Worm (Caenorhabditis elegans) whole organism, L2 larva: ENCODE data around the gene T26H5.8.

Experiments used
- crh-2 ChIP-seq: sonication (generic microtip); optimal IDR thresholded peaks from 2 replicates; lab custom pipeline; 2017; ENCODE audit warnings: missing biosample characterization, missing genetic modification characterization
- egl-27 ChIP-seq: sonication (generic microtip); optimal IDR thresholded peaks from 3 replicates; lab custom pipeline; 2017; ENCODE audit warnings: missing biosample characterization, missing genetic modification reagents, missing genetic modification characterization
- elt-1 ChIP-seq: fragments of 150-350 bp; optimal IDR thresholded peaks from 2 replicates; lab custom pipeline; 2014; ENCODE audit warnings: missing biosample characterization, missing genetic modification characterization
- lin-39 ChIP-seq: fragments of 150-350 bp; optimal IDR thresholded peaks from 2 replicates; lab custom pipeline; 2014; ENCODE audit warnings: missing biosample characterization, missing genetic modification reagents, missing genetic modification characterization
- mdl-1 ChIP-seq, 2 experiments: fragments of 150-350 bp in 1 of 2; sonication (generic microtip) in 1 of 2; optimal IDR thresholded peaks; 2 replicates each; lab custom pipeline; 2017; ENCODE audit warnings: missing biosample characterization in 2 of 2, missing genetic modification characterization in 2 of 2
- nhr-237 ChIP-seq: fragments of 150-350 bp; optimal IDR thresholded peaks from 2 replicates; lab custom pipeline; 2014; ENCODE audit warnings: missing biosample characterization, missing genetic modification characterization
- skn-1 ChIP-seq: sonication (generic microtip); optimal IDR thresholded peaks from 2 replicates; lab custom pipeline; 2017; ENCODE audit warnings: missing biosample characterization, missing genetic modification characterization
- snpc-4 ChIP-seq: fragments of 150-350 bp; optimal IDR thresholded peaks from 2 replicates; lab custom pipeline; 2014; ENCODE audit warnings: missing biosample characterization, missing genetic modification characterization
- ztf-1 ChIP-seq: fragments of 200-800 bp; sonication (Bioruptor generic); conservative IDR thresholded peaks from 2 replicates; pipeline ENCODE4 v1.3.6; 2022; ENCODE audit warnings: missing genetic modification characterization, missing compliant biosample characterization
- ztf-11 ChIP-seq: sonication (generic microtip); optimal IDR thresholded peaks from 2 replicates; lab custom pipeline; 2017; ENCODE audit warnings: missing biosample characterization, missing genetic modification characterization
- ztf-4 ChIP-seq: fragments of 150-350 bp; optimal IDR thresholded peaks from 2 replicates; lab custom pipeline; 2014; ENCODE audit warnings: missing biosample characterization, missing genetic modification characterization

ce11 chrV:15394906-15395305, 37.6 kb downstream of the T26H5.8 start, which contains the start of gene T06E6.1:
- TF ChIP-seq egl-27 (tag; lab: Kevin White, UChicago): no peak
- TF ChIP-seq snpc-4 (tag; lab: Kevin White, UChicago): no peak
- TF ChIP-seq mdl-1 (tag; optimal IDR thresholded peaks at IDR 0.05; lab: Kevin White, UChicago): no peak
- TF ChIP-seq ztf-11 (tag; lab: Kevin White, UChicago): no peak
- no peak for TF ChIP-seq ztf-1
- no peak for TF ChIP-seq ztf-4 (tag; lab: Kevin White, UChicago)
- TF ChIP-seq lin-39 (tag; lab: Kevin White, UChicago): no peak
- no peak for TF ChIP-seq nhr-237 (tag; lab: Kevin White, UChicago)
- no peak for TF ChIP-seq crh-2 (tag; lab: Kevin White, UChicago)
- no peak for TF ChIP-seq skn-1 (tag; lab: Kevin White, UChicago)
- TF ChIP-seq elt-1 (tag; lab: Kevin White, UChicago): no peak
